Fruit fly (Drosophila melanogaster): ENCODE results near the gene CG42502.

DNA sequence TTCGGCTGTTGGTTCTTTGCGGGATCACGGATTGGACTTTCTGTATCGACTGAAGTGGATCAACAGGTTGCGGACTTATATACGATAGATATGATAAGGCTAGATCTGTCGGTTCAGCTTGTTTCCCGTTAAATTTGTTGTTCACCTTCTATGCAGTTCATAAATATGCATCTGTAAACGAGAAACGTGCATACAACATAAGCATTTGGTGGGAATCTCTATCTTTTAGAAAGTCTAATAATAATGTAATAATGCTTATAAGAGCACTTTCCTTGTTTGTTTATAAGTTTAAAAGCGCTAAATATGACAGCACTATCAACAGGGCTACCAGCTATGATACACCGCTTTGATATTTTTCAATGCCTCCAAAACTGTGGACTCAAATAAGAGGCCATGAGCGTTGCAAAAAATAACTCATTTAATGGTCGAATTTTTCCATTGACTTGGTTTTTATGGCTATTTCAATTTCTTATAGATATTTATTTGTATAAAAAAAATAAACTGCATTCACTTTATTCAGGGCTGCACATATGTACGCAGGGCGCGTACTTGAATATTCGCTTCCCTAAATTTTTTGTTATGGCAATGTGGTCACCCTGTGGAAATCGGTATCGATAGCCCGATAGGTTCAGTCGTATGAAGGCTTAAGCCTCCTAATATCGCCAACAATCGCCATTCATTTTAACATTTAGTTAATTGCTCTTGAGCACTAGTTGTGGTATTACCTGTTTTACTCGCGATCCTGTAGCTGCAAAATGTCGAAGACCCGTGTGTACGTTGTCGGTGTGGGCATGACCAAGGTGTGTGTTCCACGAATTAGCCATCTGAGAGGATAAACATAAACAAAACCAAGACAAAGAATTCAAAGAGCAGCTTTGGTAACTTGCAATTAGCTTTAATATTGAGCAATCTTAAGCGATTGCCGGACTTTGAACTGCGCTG lies 19.8 kb upstream of the CG42502 start, which contains the start of the genes CG17597 and ScpX:
- peak; percentile 28 for TF ChIP-seq Snoo (tag; optimal IDR thresholded peaks at IDR 0.05)
- peak; percentile 23 for TF ChIP-seq CG8301 (tag; optimal IDR thresholded peaks at IDR 0.05)
- TF ChIP-seq EcR (GFP tag; optimal IDR thresholded peaks at IDR 0.05): peak; percentile 27
- TF ChIP-seq CG10348 (GFP tag; IDR thresholded peaks at IDR 0.05): no peak
- peak; percentile 32 for TF ChIP-seq CG17806 (tag; optimal IDR thresholded peaks at IDR 0.05)
- TF ChIP-seq CG13204 (GFP tag; optimal IDR thresholded peaks at IDR 0.05): no peak
- peak; percentile 65 for TF ChIP-seq CG8159 (tag; optimal IDR thresholded peaks at IDR 0.05)
- TF ChIP-seq Ets98B (GFP tag; IDR thresholded peaks at IDR 0.05): peak; percentile 20; the same call in 1 of the 2 replicates
- peak; percentile 31 for TF ChIP-seq CG9948 (tag; optimal IDR thresholded peaks at IDR 0.05)
- TF ChIP-seq Pif1A (GFP tag; optimal IDR thresholded peaks at IDR 0.05): peak; percentile 69
- TF ChIP-seq D1 (tag; optimal IDR thresholded peaks at IDR 0.05): no peak

Measured in whole organism, pupa.